Worm (Caenorhabditis elegans): ENCODE measurements around the gene abu-9.

- TF ChIP-seq ama-1 (optimal IDR thresholded peaks at IDR 0.05): no peak
- no peak for TF ChIP-seq ets-7 (tag; optimal IDR thresholded peaks at IDR 0.05)
Measured at ce11 chrX:8355350-8355749, 33.4 kb downstream of the abu-9 start.

Data from whole organism, early embryonic.